Worm (Caenorhabditis elegans) whole organism, mixed stage, embryonic: ENCODE results near the gene ZK896.4.

Source experiments
- M03D4.4 ChIP-seq: sonication (generic microtip); optimal IDR thresholded peaks from 2 replicates; lab custom pipeline; 2017; ENCODE audit warnings: mild to moderate bottlenecking, missing genetic modification characterization, missing compliant biosample characterization
- bed-3 ChIP-seq: fragments of 200-800 bp; sonication (Bioruptor generic); optimal IDR thresholded peaks from 3 replicates; lab custom pipeline; 2018; ENCODE audit warnings: mild to moderate bottlenecking, missing genetic modification characterization, moderate library complexity, missing compliant biosample characterization
- blmp-1 ChIP-seq: fragments of 150-350 bp; optimal IDR thresholded peaks from 2 replicates; lab custom pipeline; 2014; ENCODE audit warnings: missing biosample characterization, missing genetic modification characterization
- ceh-39 ChIP-seq: fragments of 150-350 bp; optimal IDR thresholded peaks from 2 replicates; lab custom pipeline; 2014; ENCODE audit warnings: missing biosample characterization, missing genetic modification characterization
- ceh-43 ChIP-seq: fragments of 200-800 bp; sonication (Bioruptor generic); optimal IDR thresholded peaks from 2 replicates; lab custom pipeline; 2018; ENCODE audit warnings: mild to moderate bottlenecking, missing genetic modification characterization, moderate library complexity, missing compliant biosample characterization
- ceh-83 ChIP-seq: fragments of 200-800 bp; sonication (Bioruptor generic); optimal IDR thresholded peaks from 2 replicates; lab custom pipeline; 2018; ENCODE audit warnings: mild to moderate bottlenecking, missing genetic modification characterization, missing compliant biosample characterization
- cnd-1 ChIP-seq: fragments of 200-800 bp; sonication (Bioruptor generic); optimal IDR thresholded peaks from 2 replicates; lab custom pipeline; 2018; ENCODE audit warnings: mild to moderate bottlenecking, missing genetic modification characterization, missing compliant biosample characterization
- drap-1 ChIP-seq: fragments of 200-800 bp; sonication (Bioruptor generic); optimal IDR thresholded peaks from 3 replicates; lab custom pipeline; 2018; ENCODE audit warnings: mild to moderate bottlenecking, missing genetic modification characterization, missing compliant biosample characterization
- elt-1 ChIP-seq: sonication (generic microtip); optimal IDR thresholded peaks from 2 replicates; lab custom pipeline; 2017; ENCODE audit warnings: missing genetic modification characterization, mild to moderate bottlenecking, missing compliant biosample characterization, antibody characterized with exemption, moderate library complexity, borderline replicate concordance; ENCODE audit not compliant: insufficient read depth
- flh-1 ChIP-seq: fragments of 200-800 bp; sonication (Bioruptor generic); optimal IDR thresholded peaks from 2 replicates; lab custom pipeline; 2018; ENCODE audit warnings: mild to moderate bottlenecking, missing genetic modification characterization, moderate library complexity, missing compliant biosample characterization
- hlh-1 ChIP-seq: fragments of 150-350 bp; optimal IDR thresholded peaks from 2 replicates; lab custom pipeline; 2014; ENCODE audit warnings: missing biosample characterization, missing genetic modification reagents, missing genetic modification characterization
- lin-13 ChIP-seq: fragments of 150-350 bp; optimal IDR thresholded peaks from 2 replicates; lab custom pipeline; 2014; ENCODE audit warnings: missing biosample characterization, missing genetic modification characterization
- lsy-2 ChIP-seq: fragments of 150-350 bp; optimal IDR thresholded peaks from 2 replicates; lab custom pipeline; 2014; ENCODE audit warnings: missing biosample characterization, missing genetic modification characterization
- mab-5 ChIP-seq: fragments of 150-350 bp; optimal IDR thresholded peaks from 2 replicates; lab custom pipeline; 2014; ENCODE audit warnings: missing biosample characterization, missing genetic modification characterization
- mep-1 ChIP-seq: fragments of 150-350 bp; optimal IDR thresholded peaks from 2 replicates; lab custom pipeline; 2017; ENCODE audit warnings: missing biosample characterization, missing genetic modification reagents, missing genetic modification characterization, inconsistent platforms
- mls-2 ChIP-seq: sonication (generic microtip); optimal IDR thresholded peaks from 2 replicates; lab custom pipeline; 2016; ENCODE audit warnings: mild to moderate bottlenecking, missing genetic modification characterization, moderate library complexity, missing compliant biosample characterization
- nhr-12 ChIP-seq: fragments of 150-350 bp; optimal IDR thresholded peaks from 2 replicates; lab custom pipeline; 2014; ENCODE audit warnings: missing biosample characterization, missing genetic modification characterization
- nhr-2 ChIP-seq: fragments of 150-350 bp; optimal IDR thresholded peaks from 2 replicates; lab custom pipeline; 2014; ENCODE audit warnings: missing biosample characterization, missing genetic modification characterization
- nhr-237 ChIP-seq: fragments of 150-350 bp; optimal IDR thresholded peaks from 2 replicates; lab custom pipeline; 2014; ENCODE audit warnings: missing biosample characterization, missing genetic modification characterization
- nhr-28 ChIP-seq: fragments of 150-350 bp; optimal IDR thresholded peaks from 2 replicates; lab custom pipeline; 2014; ENCODE audit warnings: missing biosample characterization, missing genetic modification characterization
- pha-4 ChIP-seq: fragments of 150-350 bp; optimal IDR thresholded peaks from 2 replicates; lab custom pipeline; 2018; ENCODE audit warnings: missing biosample characterization, missing genetic modification reagents, missing genetic modification characterization
- sem-2 ChIP-seq: fragments of 200-800 bp; sonication (Bioruptor generic); optimal IDR thresholded peaks from 2 replicates; lab custom pipeline; 2018; ENCODE audit warnings: mild to moderate bottlenecking, missing genetic modification characterization, missing compliant biosample characterization
- snpc-4 ChIP-seq: fragments of 150-350 bp; optimal IDR thresholded peaks from 2 replicates; lab custom pipeline; 2014; ENCODE audit warnings: missing biosample characterization, missing genetic modification characterization
- sptf-1 ChIP-seq: sonication (generic microtip); optimal IDR thresholded peaks from 2 replicates; lab custom pipeline; 2017; ENCODE audit warnings: mild to moderate bottlenecking, missing genetic modification characterization, moderate library complexity, missing compliant biosample characterization
- tbx-8 ChIP-seq: fragments of 200-800 bp; sonication (Bioruptor generic); optimal IDR thresholded peaks from 2 replicates; lab custom pipeline; 2018; ENCODE audit warnings: mild to moderate bottlenecking, missing genetic modification characterization, moderate library complexity, missing compliant biosample characterization
- unc-120 ChIP-seq: sonication (generic microtip); optimal IDR thresholded peaks from 2 replicates; lab custom pipeline; 2017; ENCODE audit warnings: missing genetic modification characterization, missing compliant biosample characterization; ENCODE audit not compliant: poor library complexity, severe bottlenecking
- unc-39 ChIP-seq: fragments of 150-350 bp; optimal IDR thresholded peaks from 2 replicates; lab custom pipeline; 2014; ENCODE audit warnings: missing biosample characterization, missing genetic modification characterization
- unc-62 ChIP-seq: fragments of 150-350 bp; optimal IDR thresholded peaks from 2 replicates; lab custom pipeline; 2014; ENCODE audit warnings: missing biosample characterization, missing genetic modification reagents, missing genetic modification characterization
- zip-8 ChIP-seq: fragments of 150-350 bp; optimal IDR thresholded peaks from 2 replicates; lab custom pipeline; 2014; ENCODE audit warnings: missing biosample characterization, missing genetic modification characterization
- ztf-11 ChIP-seq: fragments of 150-350 bp; optimal IDR thresholded peaks from 2 replicates; lab custom pipeline; 2014; ENCODE audit warnings: missing biosample characterization, missing genetic modification characterization

Gene ZK896.4

ce11 chrIV:12891080-12891479 lies 8.0 kb upstream of the ZK896.4 start:
- TF ChIP-seq zip-8 (tag; lab: Kevin White, UChicago) (no peak), ceh-39 (tag; lab: Kevin White, UChicago) (no peak), unc-39 (tag; lab: Kevin White, UChicago) (no peak), mab-5 (tag; lab: Kevin White, UChicago) (no peak), elt-1 (tag; lab: Kevin White, UChicago) (no peak), lin-13 (tag; lab: Kevin White, UChicago) (no peak), unc-62 (no peak)

ce11 chrIV:12890445-12890844 lies 7.4 kb upstream of the ZK896.4 start, which contains the start of gene K08D8.6:
Gene K08D8.6, minus strand, starts transcription at chrIV:12890508.
- TF ChIP-seq sptf-1 (tag; lab: Kevin White, UChicago): no peak
- TF ChIP-seq ceh-83 (GFP tag; lab: Kevin White, UChicago): no peak
- no peak for TF ChIP-seq nhr-2 (tag; lab: Kevin White, UChicago)
- no peak for TF ChIP-seq unc-39 (tag; lab: Kevin White, UChicago)
- TF ChIP-seq drap-1 (GFP tag; lab: Kevin White, UChicago): no peak
- no peak for TF ChIP-seq ceh-43 (GFP tag; lab: Kevin White, UChicago)
- TF ChIP-seq tbx-8 (GFP tag; lab: Kevin White, UChicago): no peak
- no peak for TF ChIP-seq blmp-1
- no peak for TF ChIP-seq sem-2 (GFP tag; lab: Kevin White, UChicago)
- no peak for TF ChIP-seq unc-120 (tag; lab: Kevin White, UChicago)
- no peak for TF ChIP-seq nhr-12 (tag; lab: Kevin White, UChicago)
- TF ChIP-seq M03D4.4 (tag; lab: Kevin White, UChicago): no peak
- TF ChIP-seq, all 35 proteins: peak for 0

- TF ChIP-seq elt-1 (tag; lab: Kevin White, UChicago) (no peak), cnd-1 (no peak), ceh-43 (GFP tag; lab: Kevin White, UChicago) (no peak), mls-2 (tag; lab: Kevin White, UChicago) (no peak), lsy-2 (tag; lab: Kevin White, UChicago) (no peak), mab-5 (tag; lab: Kevin White, UChicago) (no peak), ztf-11 (no peak), sptf-1 (tag; lab: Kevin White, UChicago) (no peak), blmp-1 (no peak), snpc-4 (tag; lab: Kevin White, UChicago) (no peak), ceh-83 (GFP tag; lab: Kevin White, UChicago) (no peak), drap-1 (GFP tag; lab: Kevin White, UChicago) (no peak), hlh-1 (tag; lab: Kevin White, UChicago) (no peak), sem-2 (GFP tag; lab: Kevin White, UChicago) (no peak)
Observed at ce11 chrIV:12886012-12886411, 2.9 kb upstream of the ZK896.4 start.

- no peak for TF ChIP-seq ceh-43 (GFP tag; lab: Kevin White, UChicago)
Observed at ce11 chrIV:12879557-12879956, 3.5 kb downstream of the ZK896.4 start, which contains the start of gene ZK896.5. Gene ZK896.5, minus strand, starts transcription at chrIV:12879645.

ce11 chrIV:12876558-12876957 lies 6.5 kb downstream of the ZK896.4 start:
- TF ChIP-seq ceh-43 (GFP tag; lab: Kevin White, UChicago): no peak
- TF ChIP-seq tbx-8 (GFP tag; lab: Kevin White, UChicago): no peak
- no peak for TF ChIP-seq mep-1 (tag; lab: Kevin White, UChicago)
- TF ChIP-seq nhr-237 (tag; lab: Kevin White, UChicago): no peak
- TF ChIP-seq bed-3 (GFP tag; lab: Kevin White, UChicago): no peak
- TF ChIP-seq sptf-1 (tag; lab: Kevin White, UChicago): no peak
- TF ChIP-seq pha-4: no peak
- no peak for TF ChIP-seq nhr-12 (tag; lab: Kevin White, UChicago)
- no peak for TF ChIP-seq flh-1 (GFP tag; lab: Kevin White, UChicago)
- no peak for TF ChIP-seq unc-62
- no peak for TF ChIP-seq hlh-1 (tag; lab: Kevin White, UChicago)
- no peak for TF ChIP-seq nhr-28
